Fruit fly (Drosophila melanogaster): ENCODE measurements around the gene VhaAC39-2.
A peak's percentile ranks its signal among the peaks of the same experiment; 100 is the strongest.

The VhaAC39-2 gene

dm6 chr3R:23156865-23157515 is 2.1 kb downstream of the VhaAC39-2 start (continued):
- TF ChIP-seq CG31224 (GFP tag; IDR thresholded peaks at IDR 0.05) (no peak), cwo (GFP tag; optimal IDR thresholded peaks at IDR 0.05) (no peak), ci (GFP tag; IDR thresholded peaks at IDR 0.05) (peak; percentile 49; the same call in 1 of the 3 replicates), fd102C (GFP tag; optimal IDR thresholded peaks at IDR 0.05) (no peak), gsb-n (tag; optimal IDR thresholded peaks at IDR 0.05) (peak; percentile 0), Nf-YA (GFP tag; IDR thresholded peaks at IDR 0.05) (0 out of 2 replicates have a peak, but pooled peaks have one; percentile 13), D (optimal IDR thresholded peaks at IDR 0.05) (no peak), D (GFP tag; optimal IDR thresholded peaks at IDR 0.05) (no peak), Side (GFP tag; optimal IDR thresholded peaks at IDR 0.05) (no peak), pnt (GFP tag; optimal IDR thresholded peaks at IDR 0.05) (no peak), CG12299 (tag; optimal IDR thresholded peaks at IDR 0.05) (peak; percentile 25), org-1 (GFP tag; optimal IDR thresholded peaks at IDR 0.05) (no peak), CrebB (tag; optimal IDR thresholded peaks at IDR 0.05) (peak; percentile 40), Ssrp (tag; optimal IDR thresholded peaks at IDR 0.05) (no peak), toy (GFP tag; IDR thresholded peaks at IDR 0.05) (no peak), CG2199 (GFP tag; IDR thresholded peaks at IDR 0.05) (no peak), BtbVII (GFP tag; optimal IDR thresholded peaks at IDR 0.05) (peak; percentile 76), ems (GFP tag; optimal IDR thresholded peaks at IDR 0.05) (no peak), onecut (GFP tag; IDR thresholded peaks at IDR 0.05) (0 out of 2 replicates have a peak, but pooled peaks have one; percentile 5), shn (GFP tag; optimal IDR thresholded peaks at IDR 0.05) (no peak), H15 (GFP tag; IDR thresholded peaks at IDR 0.05) (no peak), CG4328 (GFP tag; optimal IDR thresholded peaks at IDR 0.05) (peak; percentile 3), az2 (GFP tag; optimal IDR thresholded peaks at IDR 0.05) (no peak), gem (tag; optimal IDR thresholded peaks at IDR 0.05) (no peak), sna (GFP tag; IDR thresholded peaks at IDR 0.05; ENCODE audit: partially characterized antibody) (no peak), CG2875 (GFP tag; optimal IDR thresholded peaks at IDR 0.05) (peak; percentile 4), NC2α (GFP tag; optimal IDR thresholded peaks at IDR 0.05) (no peak), Dfd (GFP tag; optimal IDR thresholded peaks at IDR 0.05) (no peak), Neu2 (GFP tag; optimal IDR thresholded peaks at IDR 0.05; ENCODE audit: borderline replicate concordance) (no peak), hth (optimal IDR thresholded peaks at IDR 0.05) (no peak), CG11560 (tag; IDR thresholded peaks at IDR 0.05) (no peak), trem (tag; optimal IDR thresholded peaks at IDR 0.05) (peak; percentile 19), CG18764 (GFP tag; optimal IDR thresholded peaks at IDR 0.05) (no peak), CG3065 (GFP tag; optimal IDR thresholded peaks at IDR 0.05) (no peak), pan (optimal IDR thresholded peaks at IDR 0.05) (no peak), pan (GFP tag; optimal IDR thresholded peaks at IDR 0.05 in 1 of 2, IDR thresholded peaks at IDR 0.05 in 1 of 2) (no peak), CG14860 (GFP tag; IDR thresholded peaks at IDR 0.05; ENCODE audit: partially characterized antibody) (no peak), CG3281 (GFP tag; optimal IDR thresholded peaks at IDR 0.05) (no peak), jumu (GFP tag; optimal IDR thresholded peaks at IDR 0.05) (no peak), fd96Cb (tag; optimal IDR thresholded peaks at IDR 0.05) (no peak), inv (GFP tag; IDR thresholded peaks at IDR 0.05; ENCODE audit: partially characterized antibody) (no peak), dati (GFP tag; IDR thresholded peaks at IDR 0.05) (no peak), sd (tag; optimal IDR thresholded peaks at IDR 0.05) (peak; percentile 59), Hand (GFP tag; optimal IDR thresholded peaks at IDR 0.05) (no peak), sqz (GFP tag; optimal IDR thresholded peaks at IDR 0.05) (peak; percentile 9), CG3847 (GFP tag; IDR thresholded peaks at IDR 0.05) (no peak), CG13624 (GFP tag; optimal IDR thresholded peaks at IDR 0.05) (peak; percentile 97), CG8359 (GFP tag; optimal IDR thresholded peaks at IDR 0.05; ENCODE audit: borderline replicate concordance) (no peak), Deaf1 (tag; optimal IDR thresholded peaks at IDR 0.05) (peak; percentile 21), CG7839 (tag; optimal IDR thresholded peaks at IDR 0.05) (peak; percentile 14), CG10431 (GFP tag; optimal IDR thresholded peaks at IDR 0.05) (peak; percentile 80)

All from whole organism, embryonic.